Worm (Caenorhabditis elegans): ENCODE results near the gene C08D8.7.
A peak's percentile ranks its signal among the peaks of the same experiment; 100 is the strongest.

The C08D8.7 gene

ce11 chrV:8384809-8385208, 43.8 kb downstream of the C08D8.7 start:
- TF ChIP-seq zip-8 (tag; optimal IDR thresholded peaks at IDR 0.05) = peak; percentile 22
- no peak for TF ChIP-seq M03D4.4 (tag; optimal IDR thresholded peaks at IDR 0.05)
- TF ChIP-seq hlh-1 (tag; optimal IDR thresholded peaks at IDR 0.05) = no peak
- TF ChIP-seq elt-3 (tag; optimal IDR thresholded peaks at IDR 0.05) = no peak
- no peak for TF ChIP-seq ham-2 (GFP tag; optimal IDR thresholded peaks at IDR 0.05)

DNA sequence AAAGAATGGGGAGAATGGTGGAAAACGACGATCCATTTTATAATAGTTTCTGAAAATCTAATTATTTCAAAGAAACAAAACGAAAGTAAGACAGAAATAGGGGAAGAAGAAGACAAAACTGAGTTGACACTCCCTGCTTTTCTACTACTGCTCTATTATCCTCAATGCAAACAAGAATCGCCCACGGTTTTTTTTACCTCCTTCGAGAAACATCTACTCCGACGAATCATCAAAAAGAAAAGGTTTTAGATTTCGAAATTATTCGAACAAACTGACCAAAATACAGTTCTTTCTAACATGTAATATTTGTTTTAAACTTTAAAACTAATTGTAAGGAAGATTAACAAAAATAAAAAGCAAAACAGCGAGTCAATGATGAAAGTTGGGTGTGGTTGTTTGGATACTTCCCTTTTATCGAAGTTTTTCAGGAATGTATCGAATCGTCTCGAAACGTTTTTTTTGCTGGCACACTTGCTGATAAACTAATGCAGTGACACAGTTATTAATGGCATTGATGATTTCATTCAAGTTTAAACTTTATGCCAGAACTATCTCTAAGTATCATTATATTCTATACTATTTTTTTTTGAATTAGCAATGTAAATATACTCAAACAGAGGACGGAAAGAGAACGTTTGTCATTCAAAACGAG, 45.0 kb downstream of the C08D8.7 start, which contains the start of gene hsp-17:
Gene hsp-17 (minus strand): TSS at position 51 of the 652 bp plus-strand sequence.
- TF ChIP-seq cnd-1 (tag; optimal IDR thresholded peaks at IDR 0.05) (no peak), M03D4.4 (tag; optimal IDR thresholded peaks at IDR 0.05) (no peak)

- no peak for TF ChIP-seq drap-1 (GFP tag; optimal IDR thresholded peaks at IDR 0.05)
- TF ChIP-seq elt-3 (tag; optimal IDR thresholded peaks at IDR 0.05) = no peak
- TF ChIP-seq flh-1 (GFP tag; optimal IDR thresholded peaks at IDR 0.05) = no peak
- no peak for TF ChIP-seq unc-120 (tag; optimal IDR thresholded peaks at IDR 0.05; ENCODE audit: poor library complexity, severe bottlenecking)
- no peak for TF ChIP-seq unc-39 (tag; optimal IDR thresholded peaks at IDR 0.05)
- no peak for TF ChIP-seq nhr-12 (tag; optimal IDR thresholded peaks at IDR 0.05)
- TF ChIP-seq elt-1 (tag; optimal IDR thresholded peaks at IDR 0.05; ENCODE audit: borderline replicate concordance, insufficient read depth) = no peak
- TF ChIP-seq hlh-1 (tag; optimal IDR thresholded peaks at IDR 0.05) = no peak
- no peak for TF ChIP-seq mls-2 (tag; optimal IDR thresholded peaks at IDR 0.05)
- TF ChIP-seq ces-1 (GFP tag; optimal IDR thresholded peaks at IDR 0.05) = no peak
- no peak for TF ChIP-seq snpc-4 (tag; optimal IDR thresholded peaks at IDR 0.05)
- TF ChIP-seq nhr-76 (tag; optimal IDR thresholded peaks at IDR 0.05) = no peak
- no peak for TF ChIP-seq ceh-39 (tag; optimal IDR thresholded peaks at IDR 0.05)
- no peak for TF ChIP-seq M03D4.4 (tag; optimal IDR thresholded peaks at IDR 0.05)
- TF ChIP-seq ceh-43 (GFP tag; optimal IDR thresholded peaks at IDR 0.05) = no peak
- no peak for TF ChIP-seq zip-8 (tag; optimal IDR thresholded peaks at IDR 0.05)
- no peak for TF ChIP-seq bed-3 (GFP tag; optimal IDR thresholded peaks at IDR 0.05)
- TF ChIP-seq nhr-28 (tag; optimal IDR thresholded peaks at IDR 0.05) = no peak
- TF ChIP-seq tbx-8 (GFP tag; optimal IDR thresholded peaks at IDR 0.05) = no peak
- TF ChIP-seq sptf-1 (tag; optimal IDR thresholded peaks at IDR 0.05) = no peak
Measured at ce11 chrV:8387056-8387455, 46.0 kb downstream of the C08D8.7 start, which contains the start of gene gcy-7. Gene gcy-7, plus strand, starts transcription at chrV:8387356.

DNA sequence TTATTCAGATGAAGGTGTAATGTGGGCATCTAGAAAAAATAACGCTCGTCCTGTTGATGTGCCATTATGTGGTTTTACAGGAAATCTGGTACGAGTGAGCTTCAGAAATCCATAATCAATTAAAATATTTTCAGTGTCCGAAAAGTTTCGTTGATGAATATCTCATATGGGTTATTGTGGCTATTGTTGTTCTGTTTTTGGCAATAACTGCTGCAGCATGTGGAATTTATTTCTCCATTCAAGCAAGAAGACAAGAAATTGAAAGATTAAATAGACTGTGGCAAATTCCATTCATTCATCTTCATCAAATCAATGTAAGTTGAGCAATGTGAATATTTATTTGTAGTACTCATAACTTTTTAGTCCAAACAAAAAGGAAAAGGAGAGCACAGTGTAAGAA, 48.3 kb downstream of the C08D8.7 start:
- TF ChIP-seq blmp-1 (tag; optimal IDR thresholded peaks at IDR 0.05) (no peak), sptf-1 (tag; optimal IDR thresholded peaks at IDR 0.05) (no peak), snpc-4 (tag; optimal IDR thresholded peaks at IDR 0.05) (no peak), drap-1 (GFP tag; optimal IDR thresholded peaks at IDR 0.05) (no peak), nhr-2 (tag; optimal IDR thresholded peaks at IDR 0.05) (no peak), lin-13 (tag; optimal IDR thresholded peaks at IDR 0.05) (no peak), nhr-12 (tag; optimal IDR thresholded peaks at IDR 0.05) (no peak), hlh-1 (tag; optimal IDR thresholded peaks at IDR 0.05) (no peak), elt-3 (tag; optimal IDR thresholded peaks at IDR 0.05) (no peak), ceh-83 (GFP tag; optimal IDR thresholded peaks at IDR 0.05) (no peak), ztf-11 (tag; optimal IDR thresholded peaks at IDR 0.05) (no peak), lsy-2 (tag; optimal IDR thresholded peaks at IDR 0.05) (no peak), tbx-8 (GFP tag; optimal IDR thresholded peaks at IDR 0.05) (no peak), ham-2 (GFP tag; optimal IDR thresholded peaks at IDR 0.05) (no peak)

DNA sequence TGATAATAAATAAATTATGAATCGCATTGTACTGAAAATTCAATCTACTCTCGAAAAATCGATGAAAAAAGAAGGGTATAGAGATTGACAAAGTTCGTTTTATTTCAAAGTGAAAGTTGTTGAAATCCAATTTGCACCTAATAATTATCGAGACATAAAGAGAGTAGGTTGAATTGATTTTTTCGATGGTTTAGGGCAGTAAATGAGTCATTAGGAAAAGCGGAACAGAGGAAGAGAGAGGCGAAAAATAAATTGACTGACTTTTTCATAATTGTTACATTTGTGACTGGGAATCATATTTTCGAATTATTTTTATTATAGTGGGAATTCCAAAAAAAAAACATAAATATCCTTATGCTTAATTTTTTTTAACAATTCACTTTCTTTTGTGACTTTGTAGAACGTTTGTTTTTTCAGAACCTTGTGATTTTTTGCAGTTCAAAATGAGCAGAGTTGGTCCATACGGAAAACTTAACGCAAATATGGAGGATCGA, 53.4 kb downstream of the C08D8.7 start, which contains the start of the genes pho-6 and F52E1.3:
Gene pho-6 (minus strand): TSS at position 101 of the 494 bp plus-strand sequence.
Gene F52E1.3 (plus strand): TSS at position 444 of the 494 bp plus-strand sequence.
- no peak for TF ChIP-seq nhr-28 (tag; optimal IDR thresholded peaks at IDR 0.05)
- TF ChIP-seq hlh-1 (tag; optimal IDR thresholded peaks at IDR 0.05) = no peak
- TF ChIP-seq nhr-2 (tag; optimal IDR thresholded peaks at IDR 0.05) = no peak
- no peak for TF ChIP-seq zip-8 (tag; optimal IDR thresholded peaks at IDR 0.05)
- no peak for TF ChIP-seq flh-1 (GFP tag; optimal IDR thresholded peaks at IDR 0.05)
- TF ChIP-seq nhr-237 (tag; optimal IDR thresholded peaks at IDR 0.05) = no peak

Measured in whole organism, mixed stage, embryonic.